Worm (Caenorhabditis elegans): ENCODE measurements around the gene C27D6.12.

The C27D6.12 gene

DNA sequence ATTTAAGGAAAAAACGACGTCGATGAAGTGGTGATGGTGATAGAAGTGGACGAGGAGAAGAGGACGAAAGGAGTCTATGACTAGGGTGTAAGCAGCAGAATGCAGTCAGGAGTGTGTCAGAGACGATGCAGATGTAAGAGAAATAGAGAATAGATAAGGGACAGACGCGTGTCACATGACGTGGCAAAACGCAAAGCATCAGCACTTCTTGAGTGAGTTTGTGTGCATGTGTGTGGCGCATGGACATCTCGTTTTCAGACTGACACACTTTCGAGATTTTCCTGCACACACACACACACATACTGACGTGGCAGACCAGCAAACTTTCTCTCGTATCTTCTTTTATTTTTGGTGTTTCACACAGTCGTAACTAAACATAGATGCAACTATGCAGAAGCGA, 4.6 kb upstream of the C27D6.12 start (continued):
- no peak for TF ChIP-seq ceh-100 (GFP tag; IDR thresholded peaks at IDR 0.05)
- TF ChIP-seq pbrm-1 (GFP tag; IDR thresholded peaks at IDR 0.05): peak; percentile 43; the same call in 1 of the 2 replicates
- TF ChIP-seq repo-1 (tag; optimal IDR thresholded peaks at IDR 0.05): peak; percentile 61
- no peak for TF ChIP-seq pha-4 (tag; optimal IDR thresholded peaks at IDR 0.05)
- peak; percentile 70 for TF ChIP-seq zfh-2 (GFP tag; conservative IDR thresholded peaks at IDR 0.05)
- no peak for TF ChIP-seq madf-8 (GFP tag; conservative IDR thresholded peaks at IDR 0.05)
- peak; percentile 54 for TF ChIP-seq attf-5 (GFP tag; optimal IDR thresholded peaks at IDR 0.05)
- no peak for TF ChIP-seq ama-1 (optimal IDR thresholded peaks at IDR 0.05)
- TF ChIP-seq ama-1 (GFP tag; optimal IDR thresholded peaks at IDR 0.05): no peak
- TF ChIP-seq let-607 (tag; optimal IDR thresholded peaks at IDR 0.05): peak; percentile 93 to 94
- TF ChIP-seq sea-2 (GFP tag; IDR thresholded peaks at IDR 0.05): no peak
- no peak for TF ChIP-seq F57A8.1 (GFP tag; optimal IDR thresholded peaks at IDR 0.05)
- peak; percentile 55 for TF ChIP-seq somi-1 (GFP tag; optimal IDR thresholded peaks at IDR 0.05)
- no peak for TF ChIP-seq lag-1 (GFP tag; IDR thresholded peaks at IDR 0.05)
- no peak for TF ChIP-seq rpc-1 (optimal IDR thresholded peaks at IDR 0.05)
- TF ChIP-seq rpc-1 (tag; optimal IDR thresholded peaks at IDR 0.05): no peak
- TF ChIP-seq ZK185.1 (tag; optimal IDR thresholded peaks at IDR 0.05; ENCODE audit: poor library complexity, severe bottlenecking): peak; percentile 75
- TF ChIP-seq K12H6.12 (tag; optimal IDR thresholded peaks at IDR 0.05): peak; percentile 52
- peak; percentile 17 for TF ChIP-seq ztf-18 (tag; optimal IDR thresholded peaks at IDR 0.05)
- TF ChIP-seq lin-40 (tag; optimal IDR thresholded peaks at IDR 0.05): peak; percentile 72
- TF ChIP-seq B0261.1 (tag; optimal IDR thresholded peaks at IDR 0.05): no peak
- peak; percentile 84 for TF ChIP-seq atf-7 (tag; optimal IDR thresholded peaks at IDR 0.05)
- no peak for TF ChIP-seq cebp-1 (GFP tag; IDR thresholded peaks at IDR 0.05)
- peak; percentile 81 for TF ChIP-seq cebp-1 (tag; optimal IDR thresholded peaks at IDR 0.05)
- TF ChIP-seq ztf-26 (tag; optimal IDR thresholded peaks at IDR 0.05): peak; percentile 64
- peak; percentile 63 for TF ChIP-seq ceh-27 (GFP tag; optimal IDR thresholded peaks at IDR 0.05)
- TF ChIP-seq mxl-1 (tag; optimal IDR thresholded peaks at IDR 0.05): no peak
- no peak for TF ChIP-seq F22D6.2 (tag; optimal IDR thresholded peaks at IDR 0.05)
- TF ChIP-seq lsl-1 (GFP tag; optimal IDR thresholded peaks at IDR 0.05): no peak
- TF ChIP-seq lir-1 (GFP tag; conservative IDR thresholded peaks at IDR 0.05): no peak
- TF ChIP-seq attf-6 (GFP tag; IDR thresholded peaks at IDR 0.05): no peak
- TF ChIP-seq Y95B8A.8 (GFP tag; IDR thresholded peaks at IDR 0.05): no peak
- no peak for TF ChIP-seq nhr-179 (tag; optimal IDR thresholded peaks at IDR 0.05)
- TF ChIP-seq Y53G8AR.9 (GFP tag; conservative IDR thresholded peaks at IDR 0.05): peak; percentile 57; the same call in 1 of the 2 replicates
- TF ChIP-seq gei-17 (GFP tag; optimal IDR thresholded peaks at IDR 0.05): no peak
- peak; percentile 74; the same call in 1 of the 2 replicates for TF ChIP-seq hmg-1.2 (GFP tag; IDR thresholded peaks at IDR 0.05)
- TF ChIP-seq ekl-4 (GFP tag; IDR thresholded peaks at IDR 0.05): no peak
- no peak for TF ChIP-seq ceh-91 (GFP tag; IDR thresholded peaks at IDR 0.05)
- TF ChIP-seq B0336.3 (GFP tag; IDR thresholded peaks at IDR 0.05): no peak; the same call in 1 of the 2 replicates
- no peak for TF ChIP-seq nfya-2 (GFP tag; IDR thresholded peaks at IDR 0.05)
- no peak for TF ChIP-seq T07F8.4 (tag; optimal IDR thresholded peaks at IDR 0.05)
- TF ChIP-seq snpc-4 (GFP tag; optimal IDR thresholded peaks at IDR 0.05): no peak
- TF ChIP-seq snpc-4 (tag; optimal IDR thresholded peaks at IDR 0.05): peak in 3 of 4 experiments; percentile 19 to 56 (median 29)
- peak; percentile 52; the same call in 1 of the 2 replicates for TF ChIP-seq dox-1 (GFP tag; IDR thresholded peaks at IDR 0.05)
- peak; percentile 22 for TF ChIP-seq madf-10 (tag; optimal IDR thresholded peaks at IDR 0.05)
- TF ChIP-seq madf-6 (GFP tag; IDR thresholded peaks at IDR 0.05): peak; percentile 20; the same call in 1 of the 2 replicates
- TF ChIP-seq tbp1 (GFP tag; optimal IDR thresholded peaks at IDR 0.05): peak; percentile 46
- TF ChIP-seq ztf-22 (GFP tag; optimal IDR thresholded peaks at IDR 0.05): peak; percentile 74
- TF ChIP-seq F39B2.1 (GFP tag; IDR thresholded peaks at IDR 0.05): no peak
- no peak for TF ChIP-seq ztf-3 (GFP tag; optimal IDR thresholded peaks at IDR 0.05)

All from whole organism, young adult.